Fruit fly (Drosophila melanogaster): ENCODE measurements around the gene CG9672.

DNA sequence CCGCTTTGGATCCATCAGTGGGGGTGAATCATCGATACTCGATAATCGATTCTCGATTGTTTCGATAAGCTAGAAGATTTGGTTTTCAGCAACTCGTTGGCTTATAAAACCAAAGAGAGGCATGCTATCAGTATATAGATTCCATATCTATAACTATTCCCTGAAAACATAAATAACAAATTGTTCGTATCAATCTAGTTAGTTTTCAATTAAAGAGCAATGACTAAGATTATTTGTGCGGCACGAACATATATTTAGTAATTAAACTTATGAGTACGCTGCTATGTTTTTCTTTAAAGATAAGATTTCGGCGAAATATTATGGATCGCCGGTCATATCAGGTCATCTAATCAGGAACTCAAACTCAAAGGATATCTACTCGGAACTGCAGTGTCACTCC, 32.1 kb downstream of the CG9672 start:
- TF ChIP-seq usp (GFP tag; optimal IDR thresholded peaks at IDR 0.05) (no peak), EcR (GFP tag; optimal IDR thresholded peaks at IDR 0.05) (no peak), CG8478 (optimal IDR thresholded peaks at IDR 0.05) (no peak), pan (optimal IDR thresholded peaks at IDR 0.05) (no peak)
